Worm (Caenorhabditis elegans): ENCODE results near the gene dhs-23.

The dhs-23 gene

ce11 chrV:15380857-15381256 is at the start of gene dhs-23:
Gene dhs-23 (plus strand): TSS chrV:15381219.
- TF ChIP-seq nhr-80 (tag; optimal IDR thresholded peaks at IDR 0.05) (peak; percentile 11), athp-1 (tag; optimal IDR thresholded peaks at IDR 0.05) (no peak)

ce11 chrV:15332851-15333250 is 48.2 kb upstream of the dhs-23 start, which contains the start of gene srw-113:
Gene srw-113 (plus strand): TSS chrV:15333151.
- TF ChIP-seq Y79H2A.3 (GFP tag; conservative IDR thresholded peaks at IDR 0.05), result no peak
- no peak for TF ChIP-seq mxl-1 (tag; optimal IDR thresholded peaks at IDR 0.05)
- no peak for TF ChIP-seq snpc-1.3 (tag; optimal IDR thresholded peaks at IDR 0.05; ENCODE audit: insufficient read depth)
- TF ChIP-seq dpff-1 (tag; optimal IDR thresholded peaks at IDR 0.05), result no peak
- TF ChIP-seq fkh-3 (tag; optimal IDR thresholded peaks at IDR 0.05), result no peak
- no peak for TF ChIP-seq him-1 (tag; optimal IDR thresholded peaks at IDR 0.05)
- TF ChIP-seq bed-1 (GFP tag; IDR thresholded peaks at IDR 0.05), result no peak
- no peak for TF ChIP-seq pbrm-1 (GFP tag; IDR thresholded peaks at IDR 0.05)
- TF ChIP-seq somi-1 (GFP tag; optimal IDR thresholded peaks at IDR 0.05), result no peak
- TF ChIP-seq Y53G8AR.9 (GFP tag; conservative IDR thresholded peaks at IDR 0.05), result no peak
- no peak for TF ChIP-seq Y67H2A.10 (GFP tag; conservative IDR thresholded peaks at IDR 0.05)
- TF ChIP-seq ceh-100 (GFP tag; IDR thresholded peaks at IDR 0.05), result no peak
- TF ChIP-seq zim-3 (tag; optimal IDR thresholded peaks at IDR 0.05), result no peak
- TF ChIP-seq Y95B8A.8 (GFP tag; IDR thresholded peaks at IDR 0.05), result no peak
- no peak for TF ChIP-seq T26A5.8 (tag; optimal IDR thresholded peaks at IDR 0.05)
- TF ChIP-seq xnd-1 (tag; optimal IDR thresholded peaks at IDR 0.05), result no peak

- TF ChIP-seq Y53F4B.3 (GFP tag; IDR thresholded peaks at IDR 0.05) (no peak), ceh-91 (GFP tag; IDR thresholded peaks at IDR 0.05) (no peak), lsl-1 (GFP tag; optimal IDR thresholded peaks at IDR 0.05) (no peak), hrde-1 (tag; optimal IDR thresholded peaks at IDR 0.05; ENCODE audit: borderline replicate concordance) (no peak), athp-1 (tag; optimal IDR thresholded peaks at IDR 0.05) (no peak), ekl-4 (GFP tag; IDR thresholded peaks at IDR 0.05) (no peak), dpff-1 (tag; optimal IDR thresholded peaks at IDR 0.05) (no peak), lag-1 (GFP tag; IDR thresholded peaks at IDR 0.05) (no peak), nhr-80 (tag; optimal IDR thresholded peaks at IDR 0.05) (no peak), madf-10 (tag; optimal IDR thresholded peaks at IDR 0.05) (no peak), tlf-1 (GFP tag; optimal IDR thresholded peaks at IDR 0.05) (no peak), egl-18 (GFP tag; IDR thresholded peaks at IDR 0.05) (no peak), bed-2 (GFP tag; IDR thresholded peaks at IDR 0.05) (no peak), zfh-2 (GFP tag; conservative IDR thresholded peaks at IDR 0.05) (no peak), ceh-27 (GFP tag; optimal IDR thresholded peaks at IDR 0.05) (no peak), ccch-3 (GFP tag; optimal IDR thresholded peaks at IDR 0.05) (no peak), ztf-3 (GFP tag; optimal IDR thresholded peaks at IDR 0.05) (no peak), D2030.7 (GFP tag; IDR thresholded peaks at IDR 0.05) (no peak)
Measured at ce11 chrV:15337405-15337804, 43.6 kb upstream of the dhs-23 start, which contains the start of gene wrt-7. Gene wrt-7 (minus strand): TSS chrV:15337505.

ce11 chrV:15339363-15339762 is 41.7 kb upstream of the dhs-23 start, which contains the start of gene clec-228:
Gene clec-228 (minus strand): TSS chrV:15339463.
- TF ChIP-seq unc-62 (GFP tag; optimal IDR thresholded peaks at IDR 0.05), result no peak

ce11 chrV:15341404-15341803 is 39.6 kb upstream of the dhs-23 start, which contains the start of gene clec-229:
Gene clec-229 (minus strand): TSS chrV:15341504.
- TF ChIP-seq attf-3 (GFP tag; conservative IDR thresholded peaks at IDR 0.05) (no peak), F22D6.2 (tag; optimal IDR thresholded peaks at IDR 0.05) (no peak), bed-1 (GFP tag; IDR thresholded peaks at IDR 0.05) (no peak), F49E8.2 (tag; optimal IDR thresholded peaks at IDR 0.05; ENCODE audit: insufficient read depth) (no peak), mcd-1 (GFP tag; IDR thresholded peaks at IDR 0.05) (no peak), hsf-1 (GFP tag; IDR thresholded peaks at IDR 0.05) (no peak), Y53G8AR.9 (GFP tag; conservative IDR thresholded peaks at IDR 0.05) (no peak), F23B12.7 (tag; optimal IDR thresholded peaks at IDR 0.05; ENCODE audit: insufficient read depth) (no peak), madf-3 (GFP tag; IDR thresholded peaks at IDR 0.05) (no peak), bed-2 (GFP tag; IDR thresholded peaks at IDR 0.05) (no peak), ztf-25 (GFP tag; IDR thresholded peaks at IDR 0.05) (no peak), nfyb-1 (GFP tag; IDR thresholded peaks at IDR 0.05) (no peak), ceh-27 (GFP tag; optimal IDR thresholded peaks at IDR 0.05) (no peak), egrh-3 (GFP tag; IDR thresholded peaks at IDR 0.05) (no peak)
